Worm (Caenorhabditis elegans) whole organism, L1 larva: ENCODE measurements around the gene F53E10.5.

Experiments used
- C04F5.9 ChIP-seq: sonication (generic microtip); optimal IDR thresholded peaks from 2 replicates; lab custom pipeline; 2016; ENCODE audit warnings: missing genetic modification characterization, missing compliant biosample characterization
- C16A3.4 ChIP-seq: fragments of 150-350 bp; optimal IDR thresholded peaks from 2 replicates; lab custom pipeline; 2014; ENCODE audit warnings: missing biosample characterization, missing genetic modification characterization
- C34B4.2 ChIP-seq: sonication (generic microtip); optimal IDR thresholded peaks from 2 replicates; lab custom pipeline; 2017; ENCODE audit warnings: mild to moderate bottlenecking, missing genetic modification characterization, missing compliant biosample characterization
- F16B12.6 ChIP-seq: fragments of 150-350 bp; optimal IDR thresholded peaks from 2 replicates; lab custom pipeline; 2014; ENCODE audit warnings: missing biosample characterization, missing genetic modification characterization
- aha-1 ChIP-seq: fragments of 150-350 bp; optimal IDR thresholded peaks from 2 replicates; lab custom pipeline; 2014; ENCODE audit warnings: missing biosample characterization, missing genetic modification characterization
- alr-1 ChIP-seq: fragments of 200-800 bp; sonication (Bioruptor generic); optimal IDR thresholded peaks from 2 replicates; lab custom pipeline; 2018; ENCODE audit warnings: borderline replicate concordance, mild to moderate bottlenecking, missing genetic modification characterization, missing compliant biosample characterization
- ama-1 ChIP-seq: fragments of 150-350 bp; optimal IDR thresholded peaks from 2 replicates; lab custom pipeline; 2014
- blmp-1 ChIP-seq: fragments of 150-350 bp; optimal IDR thresholded peaks from 2 replicates; lab custom pipeline; 2014; ENCODE audit warnings: missing biosample characterization, missing genetic modification characterization
- ceh-63 ChIP-seq: fragments of 200-800 bp; sonication (Bioruptor generic); optimal IDR thresholded peaks from 2 replicates; lab custom pipeline; 2018; ENCODE audit warnings: mild to moderate bottlenecking, missing genetic modification characterization, missing compliant biosample characterization
- ceh-8 ChIP-seq: fragments of 200-800 bp; sonication (Bioruptor generic); optimal IDR thresholded peaks from 2 replicates; lab custom pipeline; 2018; ENCODE audit warnings: mild to moderate bottlenecking, missing genetic modification characterization, moderate library complexity, missing compliant biosample characterization
- ceh-82 ChIP-seq, 3 experiments: fragments of 150-350 bp in 1 of 3; sonication (generic microtip) in 2 of 3; optimal IDR thresholded peaks; 2 replicates each; lab custom pipeline; 2014 to 2017; ENCODE audit warnings: missing biosample characterization in 3 of 3, missing genetic modification characterization in 3 of 3
- ces-1 ChIP-seq: fragments of 150-350 bp; optimal IDR thresholded peaks from 2 replicates; lab custom pipeline; 2014; ENCODE audit warnings: missing biosample characterization, missing genetic modification reagents, missing genetic modification characterization
- dpl-1 ChIP-seq, 3 experiments: fragments of 150-350 bp in 2 of 3; sonication (generic microtip) in 1 of 3; optimal IDR thresholded peaks; 2 replicates each; lab custom pipeline; 2014 to 2017; ENCODE audit warnings: missing biosample characterization in 3 of 3, missing genetic modification characterization in 3 of 3, missing genetic modification reagents in 3 of 3
- dsc-1 ChIP-seq: sonication (generic microtip); optimal IDR thresholded peaks from 2 replicates; lab custom pipeline; 2016; ENCODE audit warnings: mild to moderate bottlenecking, missing genetic modification characterization, missing compliant biosample characterization
- efl-3 ChIP-seq: fragments of 200-800 bp; sonication (Bioruptor generic); optimal IDR thresholded peaks from 2 replicates; lab custom pipeline; 2018; ENCODE audit warnings: mild to moderate bottlenecking, missing genetic modification characterization, missing compliant biosample characterization
- egl-13 ChIP-seq: sonication (generic microtip); optimal IDR thresholded peaks from 2 replicates; lab custom pipeline; 2016; ENCODE audit warnings: missing genotype, missing genetic modification reagents, missing genetic modification characterization, missing compliant biosample characterization
- fkh-10 ChIP-seq: sonication (generic microtip); optimal IDR thresholded peaks from 2 replicates; lab custom pipeline; 2017; ENCODE audit warnings: missing biosample characterization, missing genetic modification reagents, missing genetic modification characterization
- fkh-4 ChIP-seq: sonication (generic microtip); optimal IDR thresholded peaks from 2 replicates; lab custom pipeline; 2016; ENCODE audit warnings: missing compliant biosample characterization, missing genetic modification characterization, borderline replicate concordance
- fkh-8 ChIP-seq: sonication (generic microtip); optimal IDR thresholded peaks from 2 replicates; lab custom pipeline; 2016; ENCODE audit warnings: mild to moderate bottlenecking, missing genetic modification characterization, missing compliant biosample characterization
- fos-1 ChIP-seq: fragments of 150-350 bp; optimal IDR thresholded peaks from 2 replicates; lab custom pipeline; 2014; ENCODE audit warnings: missing biosample characterization, missing genetic modification characterization
- grh-1 ChIP-seq: fragments of 200-800 bp; sonication (Bioruptor generic); IDR thresholded peaks from 2 replicates; pipeline ENCODE4 v1.3.6; 2022; ENCODE audit warnings: missing genetic modification reagents, missing genetic modification characterization, missing compliant biosample characterization
- hlh-17 ChIP-seq: fragments of 200-800 bp; sonication (Bioruptor generic); optimal IDR thresholded peaks from 2 replicates; lab custom pipeline; 2018; ENCODE audit warnings: missing genetic modification characterization, mild to moderate bottlenecking, missing compliant biosample characterization, moderate library complexity, borderline replicate concordance
- hlh-4 ChIP-seq: sonication (generic microtip); optimal IDR thresholded peaks from 2 replicates; lab custom pipeline; 2016; ENCODE audit warnings: mild to moderate bottlenecking, missing genetic modification characterization, missing compliant biosample characterization
- hpl-2 ChIP-seq: fragments of 150-350 bp; optimal IDR thresholded peaks from 2 replicates; lab custom pipeline; 2014; ENCODE audit warnings: missing biosample characterization, missing genetic modification reagents, missing genetic modification characterization
- irx-1 ChIP-seq: sonication (generic microtip); optimal IDR thresholded peaks from 2 replicates; lab custom pipeline; 2016; ENCODE audit warnings: missing genetic modification characterization, missing compliant biosample characterization
- isw-1 ChIP-seq: fragments of 200-800 bp; sonication (Bioruptor generic); IDR thresholded peaks from 2 replicates; pipeline ENCODE4 v1.3.6; 2022; ENCODE audit warnings: missing genetic modification characterization, missing compliant biosample characterization
- jun-1 ChIP-seq: fragments of 150-350 bp; optimal IDR thresholded peaks from 2 replicates; lab custom pipeline; 2014; ENCODE audit warnings: missing biosample characterization, missing genetic modification reagents, missing genetic modification characterization
- lin-13 ChIP-seq: fragments of 150-350 bp; optimal IDR thresholded peaks from 2 replicates; lab custom pipeline; 2014; ENCODE audit warnings: missing biosample characterization, missing genetic modification reagents, missing genetic modification characterization
- lin-35 ChIP-seq, 2 experiments: fragments of 150-350 bp; optimal IDR thresholded peaks; 2 replicates each; lab custom pipeline; 2014; ENCODE audit warnings: missing biosample characterization in 2 of 2, missing genetic modification characterization in 2 of 2, missing genetic modification reagents in 2 of 2
- lin-39 ChIP-seq: fragments of 150-350 bp; optimal IDR thresholded peaks from 2 replicates; lab custom pipeline; 2014; ENCODE audit warnings: missing biosample characterization, missing genetic modification reagents, missing genetic modification characterization
- lir-3 ChIP-seq: sonication (generic microtip); optimal IDR thresholded peaks from 2 replicates; lab custom pipeline; 2016; ENCODE audit warnings: mild to moderate bottlenecking, missing genetic modification characterization, moderate library complexity, missing compliant biosample characterization; ENCODE audit not compliant: poor library complexity
- mab-9 ChIP-seq: fragments of 200-800 bp; sonication (Bioruptor generic); IDR thresholded peaks from 2 replicates; pipeline ENCODE4 v1.3.6; 2022; ENCODE audit warnings: missing genetic modification reagents, missing genetic modification characterization, missing compliant biosample characterization
- mdl-1 ChIP-seq, 2 experiments: fragments of 150-350 bp; optimal IDR thresholded peaks; 2 replicates each; lab custom pipeline; 2014 to 2017; ENCODE audit warnings: missing biosample characterization in 2 of 2, missing genetic modification characterization in 2 of 2, inconsistent platforms in 1 of 2
- mep-1 ChIP-seq: fragments of 150-350 bp; optimal IDR thresholded peaks from 2 replicates; lab custom pipeline; 2014; ENCODE audit warnings: missing biosample characterization, missing genetic modification characterization
- nhr-11 ChIP-seq: fragments of 150-350 bp; optimal IDR thresholded peaks from 2 replicates; lab custom pipeline; 2014; ENCODE audit warnings: missing biosample characterization, missing genetic modification characterization
- nhr-12 ChIP-seq: sonication (generic microtip); optimal IDR thresholded peaks from 2 replicates; lab custom pipeline; 2017; ENCODE audit warnings: missing biosample characterization, missing genetic modification characterization
- nhr-19 ChIP-seq: fragments of 200-800 bp; sonication (Bioruptor generic); conservative IDR thresholded peaks from 2 replicates; pipeline ENCODE4 v1.3.6; 2022; ENCODE audit warnings: missing genetic modification characterization, missing compliant biosample characterization
- nhr-20 ChIP-seq: sonication (generic microtip); optimal IDR thresholded peaks from 2 replicates; lab custom pipeline; 2016; ENCODE audit warnings: mild to moderate bottlenecking, missing genetic modification characterization, missing compliant biosample characterization
- nhr-237 ChIP-seq: fragments of 150-350 bp; optimal IDR thresholded peaks from 2 replicates; lab custom pipeline; 2014; ENCODE audit warnings: missing biosample characterization, missing genetic modification characterization
- nhr-47 ChIP-seq: sonication (generic microtip); optimal IDR thresholded peaks from 2 replicates; lab custom pipeline; 2016; ENCODE audit warnings: mild to moderate bottlenecking, missing genetic modification characterization, moderate library complexity, missing compliant biosample characterization
- nhr-71 ChIP-seq: sonication (generic microtip); optimal IDR thresholded peaks from 2 replicates; lab custom pipeline; 2016; ENCODE audit warnings: mild to moderate bottlenecking, missing genetic modification characterization, moderate library complexity, missing compliant biosample characterization
- nhr-76 ChIP-seq: sonication (generic microtip); optimal IDR thresholded peaks from 2 replicates; lab custom pipeline; 2017; ENCODE audit warnings: missing biosample characterization, missing genetic modification characterization
- rnt-1 ChIP-seq: sonication (generic microtip); optimal IDR thresholded peaks from 2 replicates; lab custom pipeline; 2016; ENCODE audit warnings: mild to moderate bottlenecking, missing genetic modification characterization, moderate library complexity, missing compliant biosample characterization
- skn-1 ChIP-seq: fragments of 150-350 bp; optimal IDR thresholded peaks from 2 replicates; lab custom pipeline; 2014; ENCODE audit warnings: missing biosample characterization, missing genetic modification characterization
- sptf-1 ChIP-seq: fragments of 150-350 bp; optimal IDR thresholded peaks from 2 replicates; lab custom pipeline; 2014; ENCODE audit warnings: missing biosample characterization, missing genetic modification characterization
- sup-37 ChIP-seq: fragments of 200-800 bp; sonication (Bioruptor generic); optimal IDR thresholded peaks from 2 replicates; lab custom pipeline; 2018; ENCODE audit warnings: mild to moderate bottlenecking, missing genetic modification characterization, missing compliant biosample characterization
- unc-130 ChIP-seq: fragments of 150-350 bp; optimal IDR thresholded peaks from 2 replicates; lab custom pipeline; 2017; ENCODE audit warnings: missing biosample characterization, missing genetic modification characterization, inconsistent platforms
- unc-62 ChIP-seq: fragments of 150-350 bp; optimal IDR thresholded peaks from 2 replicates; lab custom pipeline; 2014; ENCODE audit warnings: missing biosample characterization, missing genetic modification reagents, missing genetic modification characterization
- xbp-1 ChIP-seq: sonication (generic microtip); optimal IDR thresholded peaks from 2 replicates; lab custom pipeline; 2016; ENCODE audit warnings: missing genetic modification characterization, missing compliant biosample characterization
- zag-1 ChIP-seq: fragments of 150-350 bp; optimal IDR thresholded peaks from 2 replicates; lab custom pipeline; 2014; ENCODE audit warnings: missing biosample characterization, missing genetic modification characterization
- zip-4 ChIP-seq: fragments of 200-800 bp; sonication (Bioruptor generic); optimal IDR thresholded peaks from 2 replicates; lab custom pipeline; 2018; ENCODE audit warnings: mild to moderate bottlenecking, missing genetic modification characterization, moderate library complexity, missing compliant biosample characterization
- ztf-11 ChIP-seq, 2 experiments: sonication (generic microtip); optimal IDR thresholded peaks; 2 replicates each; lab custom pipeline; 2016 to 2017; ENCODE audit warnings: missing genetic modification characterization in 2 of 2, missing biosample characterization in 1 of 2, missing compliant biosample characterization in 1 of 2
- ztf-4 ChIP-seq: fragments of 150-350 bp; optimal IDR thresholded peaks from 2 replicates; lab custom pipeline; 2014; ENCODE audit warnings: missing biosample characterization, missing genetic modification characterization

The F53E10.5 gene

DNA sequence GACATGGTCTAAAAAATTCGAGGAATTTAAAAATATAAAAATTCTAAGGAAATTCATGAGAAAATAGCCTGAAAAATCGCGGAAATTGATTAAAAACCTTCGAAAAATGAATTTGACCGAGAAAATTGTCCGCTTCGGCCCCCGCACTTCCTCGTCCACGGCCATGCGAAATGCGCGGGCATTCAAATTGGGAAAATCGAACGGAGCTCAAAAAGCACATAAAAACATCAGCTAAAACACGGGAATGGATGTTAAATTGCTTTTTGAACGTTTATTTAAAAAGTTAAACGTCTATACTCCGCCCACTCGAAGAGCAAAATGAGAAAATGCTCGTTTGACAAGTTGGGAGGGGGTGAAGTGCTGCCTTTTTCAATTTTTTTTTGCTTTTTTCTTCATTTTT, 4.3 kb upstream of the F53E10.5 start, which contains the start of gene F53E10.6 (continued):
- peak; percentile 17 for TF ChIP-seq dsc-1 (tag; lab: Kevin White, UChicago)
- TF ChIP-seq efl-3 (GFP tag; lab: Kevin White, UChicago), result no peak
- no peak for TF ChIP-seq C34B4.2 (tag; lab: Kevin White, UChicago)
- TF ChIP-seq hlh-17 (GFP tag; lab: Kevin White, UChicago), result no peak
- no peak for TF ChIP-seq grh-1 (GFP tag; lab: Robert Waterston, UW)
- no peak for TF ChIP-seq jun-1 (tag; lab: Kevin White, UChicago)
- TF ChIP-seq lin-35 (GFP tag; optimal IDR thresholded peaks at IDR 0.05; lab: Kevin White, UChicago), result peak; percentile 90 to 93
- no peak for TF ChIP-seq nhr-12
- TF ChIP-seq hpl-2 (GFP tag; lab: Kevin White, UChicago), result no peak
- TF ChIP-seq ceh-8 (GFP tag; lab: Kevin White, UChicago), result no peak
- peak; percentile 94 for TF ChIP-seq rnt-1
- no peak for TF ChIP-seq unc-62 (GFP tag; lab: Kevin White, UChicago)
- no peak for TF ChIP-seq fkh-4
- no peak for TF ChIP-seq fos-1 (tag; lab: Kevin White, UChicago)
- peak; percentile 36 for TF ChIP-seq F16B12.6 (tag; lab: Kevin White, UChicago)
- peak; percentile 40 for TF ChIP-seq mep-1 (tag; lab: Kevin White, UChicago)
- TF ChIP-seq blmp-1 (tag; lab: Kevin White, UChicago), result peak; percentile 12
- TF ChIP-seq ceh-82 (tag; optimal IDR thresholded peaks at IDR 0.05; lab: Kevin White, UChicago), result peak in 1 of 3 experiments; percentile 39
- TF ChIP-seq aha-1 (tag; lab: Kevin White, UChicago), result no peak
- TF ChIP-seq C04F5.9 (tag; lab: Kevin White, UChicago), result no peak
- no peak for TF ChIP-seq zip-4
- TF ChIP-seq zag-1, result no peak
- TF ChIP-seq isw-1 (GFP tag; lab: Robert Waterston, UW), result peak; percentile 28; the same call in 1 of the 2 replicates
- no peak for TF ChIP-seq sptf-1 (tag; lab: Kevin White, UChicago)
- peak; percentile 74 for TF ChIP-seq lir-3 (tag; lab: Kevin White, UChicago)
- TF ChIP-seq skn-1 (tag; lab: Kevin White, UChicago), result peak; percentile 35
- TF ChIP-seq fkh-10 (GFP tag; lab: Kevin White, UChicago), result no peak
- TF ChIP-seq irx-1 (tag; lab: Kevin White, UChicago), result peak; percentile 62
- no peak for TF ChIP-seq ama-1
- no peak for TF ChIP-seq egl-13 (tag; lab: Kevin White, UChicago)
- TF ChIP-seq mab-9 (GFP tag; lab: Robert Waterston, UW), result no peak
- TF ChIP-seq dpl-1 (GFP tag; optimal IDR thresholded peaks at IDR 0.05; lab: Kevin White, UChicago), result peak; percentile 80 to 91 (median 89)
- peak; percentile 21 for TF ChIP-seq xbp-1
- no peak for TF ChIP-seq C16A3.4 (tag; lab: Kevin White, UChicago)
- no peak for TF ChIP-seq nhr-76 (tag; lab: Kevin White, UChicago)
- peak; percentile 20; the same call in 1 of the 2 replicates for TF ChIP-seq nhr-19 (GFP tag; lab: Robert Waterston, UW)
- TF ChIP-seq mdl-1 (tag; optimal IDR thresholded peaks at IDR 0.05; lab: Kevin White, UChicago), result no peak
- TF ChIP-seq hlh-4 (tag; lab: Kevin White, UChicago), result no peak
- TF ChIP-seq nhr-20 (tag; lab: Kevin White, UChicago), result peak; percentile 27
- no peak for TF ChIP-seq alr-1 (tag; lab: Kevin White, UChicago)
- TF ChIP-seq lin-13, result no peak
- TF ChIP-seq sup-37 (GFP tag; lab: Kevin White, UChicago), result no peak
- TF ChIP-seq ces-1 (GFP tag; lab: Kevin White, UChicago), result no peak
- no peak for TF ChIP-seq nhr-237
- TF ChIP-seq ceh-63, result no peak
- no peak for TF ChIP-seq ztf-4 (tag; lab: Kevin White, UChicago)
- no peak for TF ChIP-seq nhr-11 (tag; lab: Kevin White, UChicago)
- TF ChIP-seq nhr-47 (tag; lab: Kevin White, UChicago), result peak; percentile 63
- peak; percentile 8 for TF ChIP-seq fkh-8 (tag; lab: Kevin White, UChicago)
- peak; percentile 60 for TF ChIP-seq nhr-71 (tag; lab: Kevin White, UChicago)
- no peak for TF ChIP-seq lin-39
- TF ChIP-seq ztf-11 (tag; optimal IDR thresholded peaks at IDR 0.05; lab: Kevin White, UChicago), result peak in 1 of 2 experiments; percentile 66
- no peak for TF ChIP-seq unc-130 (tag; lab: Kevin White, UChicago)
